Worm (Caenorhabditis elegans): ENCODE results near the gene pifk-1.

DNA sequence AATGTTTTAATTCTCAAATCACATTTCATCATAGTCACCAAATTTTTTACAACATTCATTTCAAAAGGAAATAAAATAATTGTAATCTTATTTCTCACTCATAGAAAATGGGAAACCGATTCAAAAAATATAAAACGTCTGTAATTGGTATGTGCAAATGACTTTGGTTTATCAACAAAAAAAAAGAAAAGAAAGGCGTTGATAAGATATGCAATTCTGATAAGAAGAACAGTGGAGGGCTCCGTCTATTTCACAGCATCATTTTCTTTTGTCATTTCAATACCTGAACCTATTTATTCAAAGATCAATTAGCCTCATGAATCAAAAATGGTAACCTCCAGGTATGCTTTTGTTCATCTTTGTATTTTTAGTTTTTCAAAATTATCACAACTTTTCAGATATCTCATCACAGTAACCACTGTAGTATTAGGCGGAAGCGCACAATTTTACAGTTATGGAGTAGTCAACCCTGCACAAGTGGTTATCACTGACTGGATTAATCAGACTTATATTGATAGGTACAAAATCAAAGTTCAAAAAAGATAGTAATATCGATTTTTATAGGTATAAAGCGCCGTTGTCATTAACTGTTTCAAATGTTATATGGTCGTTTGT is 14.1 kb upstream of the pifk-1 start, which contains the start of gene F53H8.3:
- no peak for TF ChIP-seq hlh-13 (GFP tag; optimal IDR thresholded peaks at IDR 0.05)
- no peak for TF ChIP-seq hlh-30 (tag; optimal IDR thresholded peaks at IDR 0.05; ENCODE audit: insufficient read depth)
- no peak for TF ChIP-seq ama-1 (optimal IDR thresholded peaks at IDR 0.05)
- no peak for TF ChIP-seq hlh-15 (tag; optimal IDR thresholded peaks at IDR 0.05)
- no peak for TF ChIP-seq ets-4 (tag; optimal IDR thresholded peaks at IDR 0.05)
- TF ChIP-seq rnt-1 (tag; optimal IDR thresholded peaks at IDR 0.05) = no peak
- no peak for TF ChIP-seq ceh-30 (tag; optimal IDR thresholded peaks at IDR 0.05)
- no peak for TF ChIP-seq nhr-11 (tag; optimal IDR thresholded peaks at IDR 0.05)
- TF ChIP-seq nhr-232 (tag; optimal IDR thresholded peaks at IDR 0.05) = no peak
- TF ChIP-seq pqm-1 (tag; optimal IDR thresholded peaks at IDR 0.05) = no peak
- TF ChIP-seq ceh-24 (tag; optimal IDR thresholded peaks at IDR 0.05) = no peak
- no peak for TF ChIP-seq mec-3 (tag; optimal IDR thresholded peaks at IDR 0.05; ENCODE audit: borderline replicate concordance)
